Fruit fly (Drosophila melanogaster) whole organism, embryonic: ENCODE measurements around the gene Dis3l2.

Experiments
- B-H1 ChIP-seq: fragments of 200-800 bp; sonication (Bioruptor generic); IDR thresholded peaks from 3 replicates; pipeline ENCODE4 v1.3.6; 2022; ENCODE audit warnings: missing biosample characterization, missing genetic modification characterization
- CG10431 ChIP-seq: fragments of 200-800 bp; sonication (Bioruptor generic); optimal IDR thresholded peaks from 3 replicates; lab custom pipeline; 2018; ENCODE audit warnings: missing biosample characterization, mild to moderate bottlenecking, missing genetic modification characterization
- CG10543 ChIP-seq: fragments of 200-800 bp; sonication (Bioruptor generic); optimal IDR thresholded peaks from 3 replicates; lab custom pipeline; 2017; ENCODE audit warnings: missing biosample characterization, mild to moderate bottlenecking, missing genetic modification characterization, moderate library complexity
- CG11093 ChIP-seq: fragments of 200-800 bp; sonication (Bioruptor generic); IDR thresholded peaks from 3 replicates; pipeline ENCODE4 v1.3.6; 2022; ENCODE audit warnings: missing biosample characterization, missing genetic modification characterization
- CG12942 ChIP-seq: fragments of 200-800 bp; sonication (Bioruptor generic); optimal IDR thresholded peaks from 3 replicates; lab custom pipeline; 2016; ENCODE audit warnings: missing biosample characterization, missing genetic modification characterization
- CG13296 ChIP-seq: fragments of 200-800 bp; sonication (Bioruptor generic); optimal IDR thresholded peaks from 3 replicates; lab custom pipeline; 2018; ENCODE audit warnings: missing biosample characterization, mild to moderate bottlenecking, missing genetic modification characterization
- CG14441 ChIP-seq: fragments of 200-800 bp; sonication (Bioruptor generic); IDR thresholded peaks from 2 replicates; pipeline ENCODE4 v1.3.6; 2022; ENCODE audit warnings: missing biosample characterization, missing genetic modification characterization
- CG1603 ChIP-seq: fragments of 200-800 bp; sonication (Bioruptor generic); optimal IDR thresholded peaks from 2 replicates; lab custom pipeline; 2019; ENCODE audit warnings: missing biosample characterization, mild to moderate bottlenecking, missing genetic modification characterization, moderate library complexity
- CG17361 ChIP-seq: fragments of 200-800 bp; sonication (Bioruptor generic); IDR thresholded peaks from 3 replicates; pipeline ENCODE4 v1.3.6; 2022; ENCODE audit warnings: missing biosample characterization, missing genetic modification characterization
- CG32532 ChIP-seq: fragments of 200-800 bp; sonication (Bioruptor generic); IDR thresholded peaks from 2 replicates; pipeline ENCODE4 v1.3.6; 2022; ENCODE audit warnings: missing biosample characterization, missing genetic modification characterization
- CG34224 ChIP-seq: fragments of 200-800 bp; sonication (Bioruptor generic); IDR thresholded peaks from 3 replicates; pipeline ENCODE4 v1.3.6; 2022; ENCODE audit warnings: missing biosample characterization, missing genetic modification characterization; ENCODE audit not compliant: partially characterized antibody
- CG4730 ChIP-seq: fragments of 200-800 bp; sonication (Bioruptor generic); IDR thresholded peaks from 2 replicates; pipeline ENCODE4 v1.3.6; 2022; ENCODE audit warnings: missing biosample characterization, missing genetic modification characterization
- CG6175 ChIP-seq: fragments of 200-800 bp; sonication (Bioruptor generic); IDR thresholded peaks from 3 replicates; pipeline ENCODE4 v1.3.6; 2022; ENCODE audit warnings: missing biosample characterization, missing genetic modification characterization
- CG6813 ChIP-seq: fragments of 200-800 bp; sonication (Bioruptor generic); optimal IDR thresholded peaks from 2 replicates; lab custom pipeline; 2017; ENCODE audit warnings: missing biosample characterization, missing genetic modification characterization, mild to moderate bottlenecking, moderate library complexity, missing genetic modification reagents
- CG7963 ChIP-seq: fragments of 200-800 bp; sonication (Bioruptor generic); IDR thresholded peaks from 3 replicates; pipeline ENCODE4 v1.3.6; 2022; ENCODE audit warnings: missing biosample characterization, missing genetic modification characterization; ENCODE audit not compliant: partially characterized antibody
- CG8290 ChIP-seq, 3 experiments: fragments of 200-800 bp; sonication (Bioruptor generic); optimal IDR thresholded peaks; 2 replicates each; lab custom pipeline; 2016 to 2019; ENCODE audit warnings: missing biosample characterization in 3 of 3, missing genetic modification characterization in 3 of 3, mild to moderate bottlenecking in 2 of 3, moderate library complexity in 1 of 3
- CG9437 ChIP-seq: fragments of 200-800 bp; sonication (Bioruptor generic); optimal IDR thresholded peaks from 2 replicates; lab custom pipeline; 2018; ENCODE audit warnings: missing biosample characterization, mild to moderate bottlenecking, missing genetic modification characterization
- Deaf1 ChIP-seq: fragments of 200-800 bp; optimal IDR thresholded peaks from 3 replicates; lab custom pipeline; 2019; ENCODE audit warnings: missing biosample characterization, mild to moderate bottlenecking, missing genetic modification characterization, moderate library complexity
- Gsc ChIP-seq: fragments of 200-800 bp; sonication (Bioruptor generic); IDR thresholded peaks from 2 replicates; pipeline ENCODE4 v1.3.6; 2022; ENCODE audit warnings: missing biosample characterization, missing genetic modification characterization
- HLH4C ChIP-seq: fragments of 200-800 bp; sonication (Bioruptor generic); IDR thresholded peaks from 3 replicates; pipeline ENCODE4 v1.3.6; 2022; ENCODE audit warnings: missing biosample characterization, missing genetic modification characterization; ENCODE audit not compliant: partially characterized antibody
- HmgZ ChIP-seq: fragments of 200-800 bp; sonication (Bioruptor generic); optimal IDR thresholded peaks from 2 replicates; lab custom pipeline; 2018; ENCODE audit warnings: missing biosample characterization, mild to moderate bottlenecking, missing genetic modification characterization
- Kr ChIP-seq: fragments of 200-800 bp; sonication (Bioruptor generic); optimal IDR thresholded peaks from 2 replicates; lab custom pipeline; 2017; ENCODE audit warnings: missing biosample characterization, mild to moderate bottlenecking, missing genetic modification characterization
- NC2β ChIP-seq: fragments of 200-800 bp; sonication (Bioruptor generic); optimal IDR thresholded peaks from 2 replicates; lab custom pipeline; 2016; ENCODE audit warnings: missing biosample characterization, missing genetic modification characterization
- Nf-YA ChIP-seq: fragments of 200-800 bp; sonication (Bioruptor generic); IDR thresholded peaks from 2 replicates; pipeline ENCODE4 v1.3.6; 2022; ENCODE audit warnings: missing biosample characterization, missing genetic modification characterization
- Nf-YB ChIP-seq: fragments of 200-800 bp; sonication (Bioruptor generic); optimal IDR thresholded peaks from 3 replicates; lab custom pipeline; 2019; ENCODE audit warnings: missing biosample characterization, mild to moderate bottlenecking, missing genetic modification characterization, moderate library complexity
- Nf-YC ChIP-seq: fragments of 200-800 bp; optimal IDR thresholded peaks from 3 replicates; lab custom pipeline; 2019; ENCODE audit warnings: missing biosample characterization, mild to moderate bottlenecking, missing genetic modification characterization, moderate library complexity
- TFAM ChIP-seq: fragments of 200-800 bp; sonication (Bioruptor generic); optimal IDR thresholded peaks from 2 replicates; lab custom pipeline; 2017; ENCODE audit warnings: missing biosample characterization, missing genetic modification characterization, inconsistent platforms
- ac ChIP-seq: fragments of 200-800 bp; sonication (Bioruptor generic); optimal IDR thresholded peaks from 3 replicates; lab custom pipeline; 2017; ENCODE audit warnings: missing biosample characterization, mild to moderate bottlenecking, missing genetic modification characterization
- al ChIP-seq: fragments of 200-800 bp; sonication (Bioruptor generic); IDR thresholded peaks from 2 replicates; pipeline ENCODE4 v1.3.6; 2022; ENCODE audit warnings: missing biosample characterization, missing genetic modification characterization
- bcd ChIP-seq: fragments of 200-800 bp; sonication (Bioruptor generic); optimal IDR thresholded peaks from 2 replicates; lab custom pipeline; 2017; ENCODE audit warnings: missing biosample characterization, mild to moderate bottlenecking, missing genetic modification characterization
- br ChIP-seq: fragments of >200 bp; optimal IDR thresholded peaks from 2 replicates; lab custom pipeline; 2017
- cg ChIP-seq: fragments of 200-800 bp; sonication (Bioruptor generic); optimal IDR thresholded peaks from 3 replicates; lab custom pipeline; 2019; ENCODE audit warnings: missing biosample characterization, mild to moderate bottlenecking, missing genetic modification characterization, moderate library complexity
- danr ChIP-seq: fragments of 200-800 bp; sonication (Bioruptor generic); IDR thresholded peaks from 2 replicates; pipeline ENCODE4 v1.3.6; 2022; ENCODE audit warnings: missing biosample characterization, missing genetic modification characterization
- dimm ChIP-seq: fragments of 200-800 bp; sonication (Bioruptor generic); IDR thresholded peaks from 2 replicates; pipeline ENCODE4 v1.3.6; 2022; ENCODE audit warnings: missing biosample characterization, missing genetic modification characterization
- dysf ChIP-seq: fragments of 200-800 bp; sonication (Bioruptor generic); IDR thresholded peaks from 3 replicates; pipeline ENCODE4 v1.3.6; 2022; ENCODE audit warnings: missing biosample characterization, missing genetic modification characterization
- eyg ChIP-seq: fragments of 200-800 bp; sonication (Bioruptor generic); optimal IDR thresholded peaks from 3 replicates; lab custom pipeline; 2016; ENCODE audit warnings: missing biosample characterization, missing genetic modification characterization
- gt ChIP-seq: fragments of 200-800 bp; sonication (Bioruptor generic); IDR thresholded peaks from 2 replicates; pipeline ENCODE4 v1.3.6; 2022; ENCODE audit warnings: missing biosample characterization, missing genetic modification characterization
- h ChIP-seq: fragments of >200 bp; optimal IDR thresholded peaks from 2 replicates; lab custom pipeline; 2017
- ind ChIP-seq: fragments of 200-800 bp; sonication (Bioruptor generic); optimal IDR thresholded peaks from 3 replicates; lab custom pipeline; 2016; ENCODE audit warnings: missing biosample characterization, missing genetic modification characterization
- insv ChIP-seq, 2 experiments: fragments of 200-800 bp; sonication (Bioruptor generic); optimal IDR thresholded peaks; 3 replicates each; lab custom pipeline; 2016 to 2018; ENCODE audit warnings: missing biosample characterization in 2 of 2, missing genetic modification characterization in 2 of 2
- nom ChIP-seq: fragments of 200-800 bp; sonication (Bioruptor generic); optimal IDR thresholded peaks from 2 replicates; lab custom pipeline; 2017; ENCODE audit warnings: missing biosample characterization, missing genetic modification characterization, mild to moderate bottlenecking, moderate library complexity, missing genetic modification reagents
- onecut ChIP-seq: fragments of 200-800 bp; sonication (Bioruptor generic); IDR thresholded peaks from 2 replicates; pipeline ENCODE4 v1.3.6; 2022; ENCODE audit warnings: missing biosample characterization, missing genetic modification characterization
- pan ChIP-seq, 4 experiments: fragments of >200 bp in 3 of 4; fragments of 200-800 bp in 1 of 4; sonication (Bioruptor generic) in 1 of 4; optimal IDR thresholded peaks in 3 of 4; IDR thresholded peaks in 1 of 4; 2 replicates each; pipeline versions ENCODE4 v1.3.6 to Lab custom; 2017 to 2022; ENCODE audit warnings: missing biosample characterization in 2 of 4, missing genetic modification characterization in 2 of 4, mixed read lengths in 1 of 4
- pnt ChIP-seq: fragments of 200-800 bp; sonication (Bioruptor generic); optimal IDR thresholded peaks from 3 replicates; lab custom pipeline; 2016; ENCODE audit warnings: missing biosample characterization, missing genetic modification characterization
- schlank ChIP-seq: fragments of 200-800 bp; sonication (Bioruptor generic); optimal IDR thresholded peaks from 2 replicates; lab custom pipeline; 2018; ENCODE audit warnings: missing biosample characterization, mild to moderate bottlenecking, missing genetic modification characterization
- sqz ChIP-seq: fragments of 200-800 bp; sonication (Bioruptor generic); optimal IDR thresholded peaks from 3 replicates; lab custom pipeline; 2018; ENCODE audit warnings: missing biosample characterization, mild to moderate bottlenecking, missing genetic modification characterization
- tap ChIP-seq: fragments of 200-800 bp; optimal IDR thresholded peaks from 3 replicates; lab custom pipeline; 2019; ENCODE audit warnings: missing biosample characterization, mild to moderate bottlenecking, missing genetic modification characterization, moderate library complexity
- wek ChIP-seq: fragments of 200-800 bp; sonication (Bioruptor generic); optimal IDR thresholded peaks from 3 replicates; lab custom pipeline; 2018; ENCODE audit warnings: missing biosample characterization, mild to moderate bottlenecking, missing genetic modification characterization, moderate library complexity

Gene Dis3l2

dm6 chr3L:234337-234736 is 21.8 kb downstream of the Dis3l2 start (continued):
- no peak for TF ChIP-seq CG11093 (GFP tag; lab: Robert Waterston, UW)
- no peak for TF ChIP-seq CG10543 (GFP tag; lab: Kevin White, UChicago)
- TF ChIP-seq Nf-YA (GFP tag; lab: Robert Waterston, UW), result no peak
- TF ChIP-seq danr (GFP tag; lab: Robert Waterston, UW), result no peak

dm6 chr3L:246644-247199 is 34.2 kb downstream of the Dis3l2 start:
- TF ChIP-seq wek (GFP tag; lab: Kevin White, UChicago) (no peak), B-H1 (GFP tag; lab: Robert Waterston, UW) (no peak), CG6813 (GFP tag; lab: Kevin White, UChicago) (no peak), eyg (GFP tag; lab: Kevin White, UChicago) (peak; percentile 17), CG32532 (GFP tag; lab: Robert Waterston, UW) (peak; percentile 37), dysf (GFP tag; lab: Robert Waterston, UW) (peak; percentile 53; the same call in 2 of the 3 replicates), gt (GFP tag; lab: Robert Waterston, UW) (no peak), h (lab: Kevin White, UChicago) (no peak), br (no peak), CG34224 (GFP tag; lab: Robert Waterston, UW) (no peak; the same call in 2 of the 3 replicates), CG7963 (GFP tag; lab: Robert Waterston, UW) (peak; percentile 80), HLH4C (peak; percentile 64; the same call in 2 of the 3 replicates), onecut (GFP tag; lab: Robert Waterston, UW) (no peak; the same call in none of the 2 replicates), CG14441 (GFP tag; lab: Robert Waterston, UW) (0 out of 2 replicates have a peak, but pooled peaks have one; percentile 29), CG10431 (GFP tag; lab: Kevin White, UChicago) (no peak), Nf-YB (peak; percentile 98), TFAM (no peak), CG13296 (GFP tag; lab: Kevin White, UChicago) (no peak), CG8290 (GFP tag; optimal IDR thresholded peaks at IDR 0.05; lab: Kevin White, UChicago) (peak; percentile 53), CG8290 (tag; optimal IDR thresholded peaks at IDR 0.05; lab: Kevin White, UChicago) (no peak), dimm (GFP tag; lab: Robert Waterston, UW) (no peak), CG4730 (GFP tag; lab: Robert Waterston, UW) (no peak), pan (optimal IDR thresholded peaks at IDR 0.05; lab: Kevin White, UChicago) (no peak), pan (GFP tag; optimal IDR thresholded peaks at IDR 0.05 in 1 of 2, IDR thresholded peaks at IDR 0.05 in 1 of 2) (peak in 1 of 2 experiments; percentile 28), CG17361 (GFP tag; lab: Robert Waterston, UW) (no peak; the same call in 2 of the 3 replicates), HmgZ (tag; lab: Kevin White, UChicago) (peak; percentile 87), nom (GFP tag; lab: Kevin White, UChicago) (peak; percentile 26), NC2β (peak; percentile 68), CG12942 (GFP tag; lab: Kevin White, UChicago) (no peak), pnt (GFP tag; lab: Kevin White, UChicago) (no peak), schlank (tag; lab: Kevin White, UChicago) (no peak), Kr (GFP tag; lab: Kevin White, UChicago) (no peak), Gsc (GFP tag; lab: Robert Waterston, UW) (no peak), cg (peak; percentile 85), CG6175 (GFP tag; lab: Robert Waterston, UW) (no peak), bcd (GFP tag; lab: Kevin White, UChicago) (no peak), insv (GFP tag; optimal IDR thresholded peaks at IDR 0.05; lab: Kevin White, UChicago) (peak in 1 of 2 experiments; percentile 30), Deaf1 (tag; lab: Kevin White, UChicago) (peak; percentile 100), ind (GFP tag; lab: Kevin White, UChicago) (no peak), al (GFP tag; lab: Robert Waterston, UW) (no peak), sqz (GFP tag; lab: Kevin White, UChicago) (no peak), Nf-YC (tag; lab: Kevin White, UChicago) (peak; percentile 100), CG9437 (GFP tag; lab: Kevin White, UChicago) (peak; percentile 58), tap (tag; lab: Kevin White, UChicago) (no peak), ac (no peak), CG1603 (tag; lab: Kevin White, UChicago) (peak; percentile 77)
